Fruit fly (Drosophila melanogaster) whole organism, embryonic: ENCODE data around the gene CG43400.

Experiments
- ATbp ChIP-seq: fragments of 200-800 bp; sonication (Bioruptor generic); optimal IDR thresholded peaks from 2 replicates; lab custom pipeline; 2017; ENCODE audit warnings: missing biosample characterization, mild to moderate bottlenecking, missing genetic modification characterization, missing genetic modification reagents
- B-H2 ChIP-seq: fragments of 200-800 bp; sonication (Bioruptor generic); optimal IDR thresholded peaks from 2 replicates; lab custom pipeline; 2018; ENCODE audit warnings: missing biosample characterization, mild to moderate bottlenecking, missing genetic modification characterization
- Blimp-1 ChIP-seq: fragments of 200-800 bp; sonication (Bioruptor generic); optimal IDR thresholded peaks from 3 replicates; lab custom pipeline; 2018; ENCODE audit warnings: missing biosample characterization, missing genetic modification characterization, mild to moderate bottlenecking, moderate library complexity, missing genetic modification reagents
- CG10209 ChIP-seq: fragments of 200-800 bp; sonication (Bioruptor generic); optimal IDR thresholded peaks from 3 replicates; lab custom pipeline; 2017; ENCODE audit warnings: missing biosample characterization, mild to moderate bottlenecking, missing genetic modification characterization, missing genetic modification reagents
- CG10431 ChIP-seq: fragments of 200-800 bp; sonication (Bioruptor generic); optimal IDR thresholded peaks from 3 replicates; lab custom pipeline; 2018; ENCODE audit warnings: missing biosample characterization, mild to moderate bottlenecking, missing genetic modification characterization
- CG14050 ChIP-seq: fragments of 200-800 bp; sonication (Bioruptor generic); IDR thresholded peaks from 3 replicates; pipeline ENCODE4 v1.3.6; 2022; ENCODE audit warnings: missing biosample characterization, missing genetic modification characterization
- CG16815 ChIP-seq: fragments of 200-800 bp; sonication (Bioruptor generic); optimal IDR thresholded peaks from 3 replicates; lab custom pipeline; 2017; ENCODE audit warnings: missing biosample characterization, mild to moderate bottlenecking, missing genetic modification characterization
- CG17802 ChIP-seq: fragments of 200-800 bp; sonication (Bioruptor generic); optimal IDR thresholded peaks from 2 replicates; lab custom pipeline; 2018; ENCODE audit warnings: missing biosample characterization, mild to moderate bottlenecking, missing genetic modification characterization, moderate library complexity
- CG18476 ChIP-seq: fragments of 200-800 bp; sonication (Bioruptor generic); optimal IDR thresholded peaks from 2 replicates; lab custom pipeline; 2016; ENCODE audit warnings: missing biosample characterization, mild to moderate bottlenecking, missing genetic modification characterization
- CG18599 ChIP-seq: fragments of 200-800 bp; sonication (Bioruptor generic); optimal IDR thresholded peaks from 3 replicates; lab custom pipeline; 2017; ENCODE audit warnings: missing biosample characterization, missing genetic modification characterization, mild to moderate bottlenecking, moderate library complexity, missing genetic modification reagents
- CG31441 ChIP-seq: fragments of 200-800 bp; sonication (Bioruptor generic); IDR thresholded peaks from 2 replicates; pipeline ENCODE4 v1.3.6; 2022; ENCODE audit warnings: missing biosample characterization, missing genetic modification characterization
- CG32767 ChIP-seq: fragments of 200-800 bp; sonication (Bioruptor generic); IDR thresholded peaks from 2 replicates; pipeline ENCODE4 v1.3.6; 2022; ENCODE audit warnings: missing biosample characterization, missing genetic modification characterization
- CG3281 ChIP-seq: fragments of 200-800 bp; sonication (Bioruptor generic); optimal IDR thresholded peaks from 3 replicates; lab custom pipeline; 2017; ENCODE audit warnings: missing biosample characterization, mild to moderate bottlenecking, missing genetic modification characterization
- CG34422 ChIP-seq: fragments of 200-800 bp; sonication (Bioruptor generic); IDR thresholded peaks from 3 replicates; pipeline ENCODE4 v1.3.6; 2022; ENCODE audit warnings: missing biosample characterization, missing genetic modification characterization
- CG4328 ChIP-seq: fragments of 200-800 bp; sonication (Bioruptor generic); optimal IDR thresholded peaks from 3 replicates; lab custom pipeline; 2017; ENCODE audit warnings: missing biosample characterization, missing genetic modification reagents, missing genetic modification characterization
- CG4820 ChIP-seq: fragments of 200-800 bp; sonication (Bioruptor generic); optimal IDR thresholded peaks from 3 replicates; lab custom pipeline; 2016; ENCODE audit warnings: missing biosample characterization, missing genetic modification characterization
- CG6272 ChIP-seq: fragments of 200-800 bp; sonication (Bioruptor generic); IDR thresholded peaks from 2 replicates; pipeline ENCODE4 v1.3.6; 2022; ENCODE audit warnings: missing biosample characterization, missing genetic modification characterization
- CG7928 ChIP-seq: fragments of 200-800 bp; sonication (Bioruptor generic); optimal IDR thresholded peaks from 2 replicates; lab custom pipeline; 2017; ENCODE audit warnings: missing biosample characterization, mild to moderate bottlenecking, missing genetic modification characterization
- CTCF ChIP-seq: fragments of 200-800 bp; sonication (Bioruptor generic); optimal IDR thresholded peaks from 2 replicates; lab custom pipeline; 2017; ENCODE audit warnings: missing biosample characterization, mild to moderate bottlenecking, missing genetic modification characterization, moderate library complexity
- CoRest ChIP-seq: fragments of 200-800 bp; sonication (Bioruptor generic); optimal IDR thresholded peaks from 3 replicates; lab custom pipeline; 2018; ENCODE audit warnings: missing biosample characterization, mild to moderate bottlenecking, missing genetic modification characterization, moderate library complexity
- E2f1 ChIP-seq: fragments of 200-800 bp; sonication (Bioruptor generic); IDR thresholded peaks from 2 replicates; pipeline ENCODE4 v1.3.6; 2022; ENCODE audit warnings: missing biosample characterization, missing genetic modification characterization
- E2f2 ChIP-seq: fragments of 200-800 bp; sonication (Bioruptor generic); IDR thresholded peaks from 2 replicates; pipeline ENCODE4 v1.3.6; 2022; ENCODE audit warnings: missing biosample characterization, missing genetic modification characterization
- Elba2 ChIP-seq: fragments of 200-800 bp; sonication (Bioruptor generic); optimal IDR thresholded peaks from 3 replicates; lab custom pipeline; 2016; ENCODE audit warnings: missing biosample characterization, missing genetic modification characterization
- Gug ChIP-seq: fragments of 200-800 bp; sonication (Bioruptor generic); IDR thresholded peaks from 4 replicates; pipeline ENCODE4 v1.3.6; 2022; ENCODE audit warnings: missing biosample characterization, missing genetic modification characterization
- Lim3 ChIP-seq: fragments of 200-800 bp; sonication (Bioruptor generic); IDR thresholded peaks from 2 replicates; pipeline ENCODE4 v1.3.6; 2022; ENCODE audit warnings: missing biosample characterization, missing genetic modification characterization
- Poxn ChIP-seq: fragments of 200-800 bp; sonication (Bioruptor generic); IDR thresholded peaks from 2 replicates; pipeline ENCODE4 v1.3.6; 2022; ENCODE audit warnings: missing biosample characterization, missing genetic modification characterization
- Ptx1 ChIP-seq: fragments of 200-800 bp; sonication (Bioruptor generic); IDR thresholded peaks from 2 replicates; pipeline ENCODE4 v1.3.6; 2022; ENCODE audit warnings: missing biosample characterization, missing genetic modification characterization
- Sry-δ ChIP-seq: fragments of 200-800 bp; sonication (Bioruptor generic); optimal IDR thresholded peaks from 2 replicates; lab custom pipeline; 2016; ENCODE audit warnings: missing biosample characterization, missing genetic modification characterization
- ab ChIP-seq: fragments of 200-800 bp; sonication (Bioruptor generic); optimal IDR thresholded peaks from 2 replicates; lab custom pipeline; 2016; ENCODE audit warnings: missing biosample characterization, missing genetic modification characterization
- ac ChIP-seq: fragments of 200-800 bp; sonication (Bioruptor generic); optimal IDR thresholded peaks from 3 replicates; lab custom pipeline; 2017; ENCODE audit warnings: missing biosample characterization, mild to moderate bottlenecking, missing genetic modification characterization
- ase ChIP-seq: fragments of 200-800 bp; sonication (Bioruptor generic); IDR thresholded peaks from 3 replicates; pipeline ENCODE4 v1.3.6; 2022; ENCODE audit warnings: missing biosample characterization, missing genetic modification characterization
- cas ChIP-seq: fragments of 200-800 bp; sonication (Bioruptor generic); IDR thresholded peaks from 2 replicates; pipeline ENCODE4 v1.3.6; 2022; ENCODE audit warnings: missing biosample characterization, missing genetic modification characterization
- chm ChIP-seq: fragments of 200-800 bp; sonication (Bioruptor generic); IDR thresholded peaks from 2 replicates; pipeline ENCODE4 v1.3.6; 2022; ENCODE audit warnings: missing biosample characterization, missing genetic modification characterization
- chn ChIP-seq: fragments of 200-800 bp; sonication (Bioruptor generic); optimal IDR thresholded peaks from 2 replicates; lab custom pipeline; 2016; ENCODE audit warnings: missing biosample characterization, missing genetic modification characterization
- croc ChIP-seq: fragments of 200-800 bp; sonication (Bioruptor generic); conservative IDR thresholded peaks from 3 replicates; pipeline ENCODE4 v1.3.6; 2022; ENCODE audit warnings: missing biosample characterization, missing genetic modification characterization
- disco-r ChIP-seq: fragments of 200-800 bp; sonication (Bioruptor generic); optimal IDR thresholded peaks from 2 replicates; lab custom pipeline; 2016; ENCODE audit warnings: missing biosample characterization, missing genetic modification characterization
- gsb ChIP-seq: fragments of 200-800 bp; sonication (Bioruptor generic); IDR thresholded peaks from 2 replicates; pipeline ENCODE4 v1.3.6; 2022; ENCODE audit warnings: missing biosample characterization, missing genetic modification characterization
- her ChIP-seq: fragments of 200-800 bp; sonication (Bioruptor generic); optimal IDR thresholded peaks from 2 replicates; lab custom pipeline; 2016; ENCODE audit warnings: missing biosample characterization, missing genetic modification characterization
- jigr1 ChIP-seq: fragments of 200-800 bp; sonication (Bioruptor generic); IDR thresholded peaks from 3 replicates; pipeline ENCODE4 v1.3.6; 2022; ENCODE audit warnings: missing biosample characterization, missing genetic modification characterization
- nerfin-1 ChIP-seq: fragments of 200-800 bp; sonication (Bioruptor generic); optimal IDR thresholded peaks from 3 replicates; lab custom pipeline; 2019; ENCODE audit warnings: missing biosample characterization, mild to moderate bottlenecking, missing genetic modification characterization, moderate library complexity
- odd ChIP-seq: fragments of 200-800 bp; sonication (Bioruptor generic); optimal IDR thresholded peaks from 2 replicates; lab custom pipeline; 2017; ENCODE audit warnings: missing biosample characterization, mild to moderate bottlenecking, missing genetic modification characterization
- pan ChIP-seq, 4 experiments: fragments of >200 bp in 3 of 4; fragments of 200-800 bp in 1 of 4; sonication (Bioruptor generic) in 1 of 4; optimal IDR thresholded peaks in 3 of 4; IDR thresholded peaks in 1 of 4; 2 replicates each; pipeline versions ENCODE4 v1.3.6 to Lab custom; 2017 to 2022; ENCODE audit warnings: missing biosample characterization in 2 of 4, missing genetic modification characterization in 2 of 4, mixed read lengths in 1 of 4
- pfk ChIP-seq: fragments of 200-800 bp; sonication (Bioruptor generic); optimal IDR thresholded peaks from 2 replicates; lab custom pipeline; 2018; ENCODE audit warnings: missing biosample characterization, mild to moderate bottlenecking, missing genetic modification characterization, moderate library complexity
- phol ChIP-seq: fragments of 200-800 bp; sonication (Bioruptor generic); optimal IDR thresholded peaks from 3 replicates; lab custom pipeline; 2018; ENCODE audit warnings: missing biosample characterization, mild to moderate bottlenecking, missing genetic modification characterization, moderate library complexity
- rib ChIP-seq: fragments of 200-800 bp; sonication (Bioruptor generic); IDR thresholded peaks from 2 replicates; pipeline ENCODE4 v1.3.6; 2022; ENCODE audit warnings: missing biosample characterization, missing genetic modification characterization
- salm ChIP-seq: fragments of 200-800 bp; sonication (Bioruptor generic); optimal IDR thresholded peaks from 2 replicates; lab custom pipeline; 2018; ENCODE audit warnings: missing biosample characterization, mild to moderate bottlenecking, missing genetic modification characterization
- sens ChIP-seq: fragments of 200-800 bp; sonication (Bioruptor generic); peaks from one replicate; lab custom pipeline; 2016; ENCODE audit warnings: missing biosample characterization, missing genetic modification characterization
- slou ChIP-seq: fragments of 200-800 bp; sonication (Bioruptor generic); optimal IDR thresholded peaks from 3 replicates; lab custom pipeline; 2016; ENCODE audit warnings: missing biosample characterization, missing genetic modification characterization
- sqz ChIP-seq: fragments of 200-800 bp; sonication (Bioruptor generic); optimal IDR thresholded peaks from 3 replicates; lab custom pipeline; 2018; ENCODE audit warnings: missing biosample characterization, mild to moderate bottlenecking, missing genetic modification characterization
- tup ChIP-seq: fragments of 200-800 bp; sonication (Bioruptor generic); optimal IDR thresholded peaks from 2 replicates; lab custom pipeline; 2016; ENCODE audit warnings: missing biosample characterization, mild to moderate bottlenecking, missing genetic modification characterization, moderate library complexity
- tx ChIP-seq: fragments of 200-800 bp; sonication (Bioruptor generic); optimal IDR thresholded peaks from 2 replicates; lab custom pipeline; 2016; ENCODE audit warnings: missing biosample characterization, missing genetic modification characterization
- yki ChIP-seq: fragments of >200 bp; optimal IDR thresholded peaks from 3 replicates; lab custom pipeline; 2018
- zen ChIP-seq: fragments of 200-800 bp; sonication (Bioruptor generic); optimal IDR thresholded peaks from 3 replicates; lab custom pipeline; 2018; ENCODE audit warnings: missing biosample characterization, mild to moderate bottlenecking, missing genetic modification characterization, moderate library complexity

The CG43400 gene

dm6 chr2L:8517256-8517694, 26.7 kb downstream of the CG43400 start, which contains the start of the genes mRpL51 and Uba4 (continued):
- TF ChIP-seq Poxn, result no peak
- peak; percentile 67 for TF ChIP-seq CG18599 (GFP tag; lab: Kevin White, UChicago)
- TF ChIP-seq ab (GFP tag; lab: Kevin White, UChicago), result no peak
- TF ChIP-seq ase, result no peak
- TF ChIP-seq CG18476 (GFP tag; lab: Kevin White, UChicago), result peak; percentile 37
- no peak for TF ChIP-seq CG32767 (GFP tag; lab: Robert Waterston, UW)
- TF ChIP-seq CG6272 (GFP tag; lab: Robert Waterston, UW), result no peak
- no peak for TF ChIP-seq gsb (GFP tag; lab: Robert Waterston, UW)
- TF ChIP-seq disco-r (GFP tag; lab: Kevin White, UChicago), result no peak
- TF ChIP-seq ac (GFP tag; lab: Kevin White, UChicago), result no peak
- TF ChIP-seq CTCF, result peak; percentile 11
- peak; percentile 65; the same call in 1 of the 3 replicates for TF ChIP-seq CG34422 (GFP tag; lab: Robert Waterston, UW)
- TF ChIP-seq slou, result peak; percentile 14
- TF ChIP-seq CG3281, result peak; percentile 23
- TF ChIP-seq Elba2 (GFP tag; lab: Kevin White, UChicago), result peak; percentile 61
- no peak for TF ChIP-seq Gug (GFP tag; lab: Robert Waterston, UW)
- TF ChIP-seq CG4328, result no peak
- no peak for TF ChIP-seq pan (optimal IDR thresholded peaks at IDR 0.05; lab: Kevin White, UChicago)
- no peak for TF ChIP-seq pan (GFP tag; optimal IDR thresholded peaks at IDR 0.05 in 1 of 2, IDR thresholded peaks at IDR 0.05 in 1 of 2)
- peak; percentile 33 for TF ChIP-seq tx (GFP tag; lab: Kevin White, UChicago)
- no peak for TF ChIP-seq CG10209 (GFP tag; lab: Kevin White, UChicago)
- TF ChIP-seq salm, result no peak
- TF ChIP-seq CoRest, result no peak
- no peak for TF ChIP-seq CG16815 (GFP tag; lab: Kevin White, UChicago)
- no peak for TF ChIP-seq CG10431
- TF ChIP-seq B-H2 (GFP tag; lab: Kevin White, UChicago), result peak; percentile 39
- TF ChIP-seq pfk (GFP tag; lab: Kevin White, UChicago), result no peak
- no peak for TF ChIP-seq CG17802 (tag; lab: Kevin White, UChicago)
- no peak for TF ChIP-seq Ptx1 (GFP tag; lab: Robert Waterston, UW)
- no peak for TF ChIP-seq chm (GFP tag; lab: Robert Waterston, UW)
- peak; percentile 9 for TF ChIP-seq odd (GFP tag; lab: Kevin White, UChicago)
- no peak for TF ChIP-seq CG7928 (GFP tag; lab: Kevin White, UChicago)
- TF ChIP-seq rib, result no peak
- TF ChIP-seq CG4820 (GFP tag; lab: Kevin White, UChicago), result peak; percentile 0
- no peak for TF ChIP-seq jigr1
- TF ChIP-seq ATbp (GFP tag; lab: Kevin White, UChicago), result no peak
- TF ChIP-seq sqz (GFP tag; lab: Kevin White, UChicago), result no peak
- TF ChIP-seq zen, result peak; percentile 58
- peak; percentile 69 for TF ChIP-seq E2f2 (GFP tag; lab: Robert Waterston, UW)
- 0 out of 2 replicates have a peak, but pooled peaks have one; percentile 28 for TF ChIP-seq CG31441 (GFP tag; lab: Robert Waterston, UW)
- no peak for TF ChIP-seq cas (GFP tag; lab: Robert Waterston, UW)
- TF ChIP-seq chn (GFP tag; lab: Kevin White, UChicago), result peak; percentile 26
- TF ChIP-seq Blimp-1 (GFP tag; lab: Kevin White, UChicago), result peak; percentile 24
- TF ChIP-seq Sry-δ (GFP tag; lab: Kevin White, UChicago), result peak; percentile 74
- TF ChIP-seq tup (GFP tag; lab: Kevin White, UChicago), result no peak
- peak; percentile 93 for TF ChIP-seq sens (GFP tag; lab: Kevin White, UChicago)
- TF ChIP-seq her (GFP tag; lab: Kevin White, UChicago), result peak; percentile 55
- no peak for TF ChIP-seq croc (GFP tag; lab: Robert Waterston, UW)
- TF ChIP-seq nerfin-1, result peak; percentile 79
- TF ChIP-seq yki (lab: Kevin White, UChicago), result no peak
- TF ChIP-seq E2f1 (GFP tag; lab: Robert Waterston, UW), result no peak
- TF ChIP-seq phol, result peak; percentile 45
- no peak for TF ChIP-seq Lim3 (GFP tag; lab: Robert Waterston, UW)
- TF ChIP-seq CG14050 (GFP tag; lab: Robert Waterston, UW), result no peak
